Worm (Caenorhabditis elegans): Measurements from ENCODE around the gene ugt-50.

ugt-50 gene

DNA sequence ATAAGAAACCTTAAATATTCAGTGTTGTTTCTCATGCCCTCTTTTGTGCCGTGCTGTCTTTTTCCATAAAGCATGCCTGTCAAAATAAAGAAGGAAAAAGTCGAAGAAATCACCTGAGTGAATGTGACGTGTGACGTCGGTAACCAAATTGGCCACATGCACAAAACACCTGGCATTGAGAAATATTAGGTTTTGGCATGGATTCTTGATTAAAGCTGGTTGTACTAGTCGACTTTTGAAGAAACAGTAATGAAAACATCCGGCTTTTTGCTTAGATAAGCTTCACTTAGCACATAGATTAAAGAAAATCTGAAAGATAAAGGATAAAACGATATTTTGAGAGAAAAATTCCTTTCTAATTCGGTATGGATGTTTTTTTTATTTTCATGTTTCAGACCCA lies 34.8 kb downstream of the ugt-50 start:
- TF ChIP-seq chd-7 (tag; optimal IDR thresholded peaks at IDR 0.05): no peak
- TF ChIP-seq T07F8.4 (tag; optimal IDR thresholded peaks at IDR 0.05): no peak
- TF ChIP-seq atf-7 (tag; optimal IDR thresholded peaks at IDR 0.05): no peak
- no peak for TF ChIP-seq ceh-40 (GFP tag; IDR thresholded peaks at IDR 0.05)
- TF ChIP-seq lin-54 (GFP tag; optimal IDR thresholded peaks at IDR 0.05): no peak
- no peak for TF ChIP-seq F33H1.4 (GFP tag; IDR thresholded peaks at IDR 0.05)
- no peak for TF ChIP-seq ztf-22 (GFP tag; optimal IDR thresholded peaks at IDR 0.05)
- no peak for TF ChIP-seq F37B4.10 (GFP tag; IDR thresholded peaks at IDR 0.05)
- no peak for TF ChIP-seq egl-44 (GFP tag; IDR thresholded peaks at IDR 0.05)
- TF ChIP-seq aptf-2 (GFP tag; conservative IDR thresholded peaks at IDR 0.05): no peak
- no peak for TF ChIP-seq C17E4.6 (GFP tag; IDR thresholded peaks at IDR 0.05)
- TF ChIP-seq F49E8.2 (tag; optimal IDR thresholded peaks at IDR 0.05; ENCODE audit: insufficient read depth): no peak
- no peak for TF ChIP-seq gei-17 (GFP tag; optimal IDR thresholded peaks at IDR 0.05)

ce11 chrX:12730075-12730474 lies 38.7 kb downstream of the ugt-50 start:
- TF ChIP-seq egl-18 (GFP tag; IDR thresholded peaks at IDR 0.05) (no peak), B0019.2 (GFP tag; conservative IDR thresholded peaks at IDR 0.05) (no peak), attf-6 (GFP tag; IDR thresholded peaks at IDR 0.05) (no peak), D2030.7 (GFP tag; IDR thresholded peaks at IDR 0.05) (no peak), dpl-1 (GFP tag; optimal IDR thresholded peaks at IDR 0.05) (no peak), madf-10 (tag; optimal IDR thresholded peaks at IDR 0.05) (no peak), ztf-26 (tag; optimal IDR thresholded peaks at IDR 0.05) (no peak), lag-1 (GFP tag; IDR thresholded peaks at IDR 0.05) (no peak), F33H1.4 (GFP tag; IDR thresholded peaks at IDR 0.05) (no peak), ztf-22 (GFP tag; optimal IDR thresholded peaks at IDR 0.05) (no peak), ceh-91 (GFP tag; IDR thresholded peaks at IDR 0.05) (no peak), nhr-120 (GFP tag; IDR thresholded peaks at IDR 0.05) (no peak)

- TF ChIP-seq dpff-1 (tag; optimal IDR thresholded peaks at IDR 0.05) (no peak), K11D2.4 (GFP tag; IDR thresholded peaks at IDR 0.05) (no peak), madf-8 (GFP tag; conservative IDR thresholded peaks at IDR 0.05) (no peak), akir-1 (GFP tag; optimal IDR thresholded peaks at IDR 0.05) (no peak)
These were observed 40.0 kb downstream of the ugt-50 start, which contains the start of gene pgp-12 for ce11 chrX:12731188-12731857. pgp-12 (plus strand) TSS chrX:12731807.

ce11 chrX:12738454-12738853 lies 47.1 kb downstream of the ugt-50 start, which contains the start of gene pgp-13:
pgp-13 (plus strand) TSS chrX:12738754.
- TF ChIP-seq mcd-1 (GFP tag; IDR thresholded peaks at IDR 0.05) (no peak), nfya-1 (tag; optimal IDR thresholded peaks at IDR 0.05; ENCODE audit: borderline replicate concordance, insufficient read depth) (no peak), egl-44 (GFP tag; IDR thresholded peaks at IDR 0.05) (no peak), snpc-4 (GFP tag; optimal IDR thresholded peaks at IDR 0.05) (no peak), snpc-4 (tag; optimal IDR thresholded peaks at IDR 0.05) (no peak), zfh-2 (GFP tag; conservative IDR thresholded peaks at IDR 0.05) (no peak), B0336.3 (GFP tag; IDR thresholded peaks at IDR 0.05) (no peak), F57A8.1 (GFP tag; optimal IDR thresholded peaks at IDR 0.05) (no peak), ztf-6 (GFP tag; IDR thresholded peaks at IDR 0.05) (no peak), mes-4 (tag; optimal IDR thresholded peaks at IDR 0.05) (no peak), lin-54 (GFP tag; optimal IDR thresholded peaks at IDR 0.05) (no peak)

All from whole organism, young adult.